Worm (Caenorhabditis elegans) whole organism, L1 larva: ENCODE results near the gene C27B7.7.

Source experiments
- C04F5.9 ChIP-seq: sonication (generic microtip); optimal IDR thresholded peaks from 2 replicates; lab custom pipeline; 2016; ENCODE audit warnings: missing genetic modification characterization, missing compliant biosample characterization
- C34B4.2 ChIP-seq: sonication (generic microtip); optimal IDR thresholded peaks from 2 replicates; lab custom pipeline; 2017; ENCODE audit warnings: mild to moderate bottlenecking, missing genetic modification characterization, missing compliant biosample characterization
- F16B12.6 ChIP-seq: fragments of 150-350 bp; optimal IDR thresholded peaks from 2 replicates; lab custom pipeline; 2014; ENCODE audit warnings: missing biosample characterization, missing genetic modification characterization
- Y116A8C.19 ChIP-seq: sonication (generic microtip); optimal IDR thresholded peaks from 2 replicates; lab custom pipeline; 2016; ENCODE audit warnings: missing compliant biosample characterization, missing genetic modification characterization, borderline replicate concordance
- aly-2 ChIP-seq: fragments of 150-350 bp; optimal IDR thresholded peaks from 2 replicates; lab custom pipeline; 2014; ENCODE audit warnings: missing biosample characterization, missing genetic modification characterization
- ama-1 ChIP-seq: fragments of 150-350 bp; optimal IDR thresholded peaks from 2 replicates; lab custom pipeline; 2014
- blmp-1 ChIP-seq: fragments of 150-350 bp; optimal IDR thresholded peaks from 2 replicates; lab custom pipeline; 2014; ENCODE audit warnings: missing biosample characterization, missing genetic modification characterization
- ceh-63 ChIP-seq: fragments of 200-800 bp; sonication (Bioruptor generic); optimal IDR thresholded peaks from 2 replicates; lab custom pipeline; 2018; ENCODE audit warnings: mild to moderate bottlenecking, missing genetic modification characterization, missing compliant biosample characterization
- ceh-82 ChIP-seq, 3 experiments: fragments of 150-350 bp in 1 of 3; sonication (generic microtip) in 2 of 3; optimal IDR thresholded peaks; 2 replicates each; lab custom pipeline; 2014 to 2017; ENCODE audit warnings: missing biosample characterization in 3 of 3, missing genetic modification characterization in 3 of 3
- ceh-88 ChIP-seq: fragments of 200-800 bp; sonication (Bioruptor generic); IDR thresholded peaks from 2 replicates; pipeline ENCODE4 v1.3.6; 2022; ENCODE audit warnings: missing genetic modification characterization, missing compliant biosample characterization
- ceh-90 ChIP-seq: sonication (generic microtip); optimal IDR thresholded peaks from 2 replicates; lab custom pipeline; 2016; ENCODE audit warnings: missing genetic modification characterization, missing compliant biosample characterization
- dpl-1 ChIP-seq, 3 experiments: fragments of 150-350 bp in 2 of 3; sonication (generic microtip) in 1 of 3; optimal IDR thresholded peaks; 2 replicates each; lab custom pipeline; 2014 to 2017; ENCODE audit warnings: missing biosample characterization in 3 of 3, missing genetic modification characterization in 3 of 3, missing genetic modification reagents in 3 of 3
- efl-3 ChIP-seq: fragments of 200-800 bp; sonication (Bioruptor generic); optimal IDR thresholded peaks from 2 replicates; lab custom pipeline; 2018; ENCODE audit warnings: mild to moderate bottlenecking, missing genetic modification characterization, missing compliant biosample characterization
- egl-13 ChIP-seq: sonication (generic microtip); optimal IDR thresholded peaks from 2 replicates; lab custom pipeline; 2016; ENCODE audit warnings: missing genotype, missing genetic modification reagents, missing genetic modification characterization, missing compliant biosample characterization
- egl-27 ChIP-seq, 2 experiments: fragments of 150-350 bp in 1 of 2; sonication (generic microtip); optimal IDR thresholded peaks; 3 replicates each; lab custom pipeline; 2017 to 2018; ENCODE audit warnings: missing biosample characterization in 2 of 2, missing genetic modification characterization in 2 of 2, missing genetic modification reagents in 2 of 2
- elt-3 ChIP-seq, 6 experiments: fragments of 150-350 bp in 1 of 6; sonication (generic microtip); optimal IDR thresholded peaks; 2 replicates each; lab custom pipeline; 2017 to 2018; ENCODE audit warnings: missing biosample characterization in 6 of 6, missing genetic modification characterization in 6 of 6, inconsistent platforms in 1 of 6
- fkh-10 ChIP-seq: sonication (generic microtip); optimal IDR thresholded peaks from 2 replicates; lab custom pipeline; 2017; ENCODE audit warnings: missing biosample characterization, missing genetic modification reagents, missing genetic modification characterization
- fkh-4 ChIP-seq: sonication (generic microtip); optimal IDR thresholded peaks from 2 replicates; lab custom pipeline; 2016; ENCODE audit warnings: missing compliant biosample characterization, missing genetic modification characterization, borderline replicate concordance
- fkh-8 ChIP-seq: sonication (generic microtip); optimal IDR thresholded peaks from 2 replicates; lab custom pipeline; 2016; ENCODE audit warnings: mild to moderate bottlenecking, missing genetic modification characterization, missing compliant biosample characterization
- fos-1 ChIP-seq: fragments of 150-350 bp; optimal IDR thresholded peaks from 2 replicates; lab custom pipeline; 2014; ENCODE audit warnings: missing biosample characterization, missing genetic modification characterization
- grh-1 ChIP-seq: fragments of 200-800 bp; sonication (Bioruptor generic); IDR thresholded peaks from 2 replicates; pipeline ENCODE4 v1.3.6; 2022; ENCODE audit warnings: missing genetic modification reagents, missing genetic modification characterization, missing compliant biosample characterization
- hlh-17 ChIP-seq: fragments of 200-800 bp; sonication (Bioruptor generic); optimal IDR thresholded peaks from 2 replicates; lab custom pipeline; 2018; ENCODE audit warnings: missing genetic modification characterization, mild to moderate bottlenecking, missing compliant biosample characterization, moderate library complexity, borderline replicate concordance
- hlh-4 ChIP-seq: sonication (generic microtip); optimal IDR thresholded peaks from 2 replicates; lab custom pipeline; 2016; ENCODE audit warnings: mild to moderate bottlenecking, missing genetic modification characterization, missing compliant biosample characterization
- jun-1 ChIP-seq: fragments of 150-350 bp; optimal IDR thresholded peaks from 2 replicates; lab custom pipeline; 2014; ENCODE audit warnings: missing biosample characterization, missing genetic modification reagents, missing genetic modification characterization
- lin-35 ChIP-seq, 2 experiments: fragments of 150-350 bp; optimal IDR thresholded peaks; 2 replicates each; lab custom pipeline; 2014; ENCODE audit warnings: missing biosample characterization in 2 of 2, missing genetic modification characterization in 2 of 2, missing genetic modification reagents in 2 of 2
- lin-39 ChIP-seq: fragments of 150-350 bp; optimal IDR thresholded peaks from 2 replicates; lab custom pipeline; 2014; ENCODE audit warnings: missing biosample characterization, missing genetic modification reagents, missing genetic modification characterization
- lir-3 ChIP-seq: sonication (generic microtip); optimal IDR thresholded peaks from 2 replicates; lab custom pipeline; 2016; ENCODE audit warnings: mild to moderate bottlenecking, missing genetic modification characterization, moderate library complexity, missing compliant biosample characterization; ENCODE audit not compliant: poor library complexity
- mab-9 ChIP-seq: fragments of 200-800 bp; sonication (Bioruptor generic); IDR thresholded peaks from 2 replicates; pipeline ENCODE4 v1.3.6; 2022; ENCODE audit warnings: missing genetic modification reagents, missing genetic modification characterization, missing compliant biosample characterization
- mef-2 ChIP-seq: fragments of 150-350 bp; optimal IDR thresholded peaks from 2 replicates; lab custom pipeline; 2014; ENCODE audit warnings: missing biosample characterization, missing genetic modification characterization
- mep-1 ChIP-seq: fragments of 150-350 bp; optimal IDR thresholded peaks from 2 replicates; lab custom pipeline; 2014; ENCODE audit warnings: missing biosample characterization, missing genetic modification characterization
- nhr-11 ChIP-seq: fragments of 150-350 bp; optimal IDR thresholded peaks from 2 replicates; lab custom pipeline; 2014; ENCODE audit warnings: missing biosample characterization, missing genetic modification characterization
- nhr-12 ChIP-seq: sonication (generic microtip); optimal IDR thresholded peaks from 2 replicates; lab custom pipeline; 2017; ENCODE audit warnings: missing biosample characterization, missing genetic modification characterization
- nhr-20 ChIP-seq: sonication (generic microtip); optimal IDR thresholded peaks from 2 replicates; lab custom pipeline; 2016; ENCODE audit warnings: mild to moderate bottlenecking, missing genetic modification characterization, missing compliant biosample characterization
- nhr-237 ChIP-seq: fragments of 150-350 bp; optimal IDR thresholded peaks from 2 replicates; lab custom pipeline; 2014; ENCODE audit warnings: missing biosample characterization, missing genetic modification characterization
- nhr-28 ChIP-seq: fragments of 150-350 bp; optimal IDR thresholded peaks from 2 replicates; lab custom pipeline; 2014; ENCODE audit warnings: missing biosample characterization, missing genetic modification characterization
- nhr-47 ChIP-seq: sonication (generic microtip); optimal IDR thresholded peaks from 2 replicates; lab custom pipeline; 2016; ENCODE audit warnings: mild to moderate bottlenecking, missing genetic modification characterization, moderate library complexity, missing compliant biosample characterization
- nhr-71 ChIP-seq: sonication (generic microtip); optimal IDR thresholded peaks from 2 replicates; lab custom pipeline; 2016; ENCODE audit warnings: mild to moderate bottlenecking, missing genetic modification characterization, moderate library complexity, missing compliant biosample characterization
- nhr-76 ChIP-seq: sonication (generic microtip); optimal IDR thresholded peaks from 2 replicates; lab custom pipeline; 2017; ENCODE audit warnings: missing biosample characterization, missing genetic modification characterization
- nhr-85 ChIP-seq: sonication (generic microtip); peaks from one replicate; lab custom pipeline; 2016; ENCODE audit warnings: missing genetic modification characterization, inconsistent platforms, missing compliant biosample characterization
- pax-3 ChIP-seq: fragments of 200-800 bp; sonication (Bioruptor generic); optimal IDR thresholded peaks from 2 replicates; lab custom pipeline; 2018; ENCODE audit warnings: mild to moderate bottlenecking, missing genetic modification characterization, moderate library complexity, missing compliant biosample characterization
- rnt-1 ChIP-seq: sonication (generic microtip); optimal IDR thresholded peaks from 2 replicates; lab custom pipeline; 2016; ENCODE audit warnings: mild to moderate bottlenecking, missing genetic modification characterization, moderate library complexity, missing compliant biosample characterization
- snpc-4 ChIP-seq: fragments of 150-350 bp; optimal IDR thresholded peaks from 2 replicates; lab custom pipeline; 2014; ENCODE audit warnings: missing biosample characterization, missing genetic modification characterization
- snu-23 ChIP-seq: sonication (generic microtip); optimal IDR thresholded peaks from 2 replicates; lab custom pipeline; 2016; ENCODE audit warnings: missing genetic modification characterization, missing compliant biosample characterization
- sptf-1 ChIP-seq: fragments of 150-350 bp; optimal IDR thresholded peaks from 2 replicates; lab custom pipeline; 2014; ENCODE audit warnings: missing biosample characterization, missing genetic modification characterization
- sup-37 ChIP-seq: fragments of 200-800 bp; sonication (Bioruptor generic); optimal IDR thresholded peaks from 2 replicates; lab custom pipeline; 2018; ENCODE audit warnings: mild to moderate bottlenecking, missing genetic modification characterization, missing compliant biosample characterization
- swsn-7 ChIP-seq: sonication (generic microtip); optimal IDR thresholded peaks from 2 replicates; lab custom pipeline; 2016; ENCODE audit warnings: missing genetic modification characterization, missing compliant biosample characterization
- unc-130 ChIP-seq: fragments of 150-350 bp; optimal IDR thresholded peaks from 2 replicates; lab custom pipeline; 2017; ENCODE audit warnings: missing biosample characterization, missing genetic modification characterization, inconsistent platforms
- unc-62 ChIP-seq: fragments of 150-350 bp; optimal IDR thresholded peaks from 2 replicates; lab custom pipeline; 2014; ENCODE audit warnings: missing biosample characterization, missing genetic modification reagents, missing genetic modification characterization
- unc-86 ChIP-seq: sonication (generic microtip); optimal IDR thresholded peaks from 2 replicates; lab custom pipeline; 2016; ENCODE audit warnings: missing genetic modification characterization, missing compliant biosample characterization
- unc-98 ChIP-seq: fragments of 200-800 bp; sonication (Bioruptor generic); IDR thresholded peaks from 2 replicates; pipeline ENCODE4 v1.3.6; 2022; ENCODE audit warnings: missing genetic modification characterization, missing compliant biosample characterization
- xbp-1 ChIP-seq: sonication (generic microtip); optimal IDR thresholded peaks from 2 replicates; lab custom pipeline; 2016; ENCODE audit warnings: missing genetic modification characterization, missing compliant biosample characterization
- zag-1 ChIP-seq: fragments of 150-350 bp; optimal IDR thresholded peaks from 2 replicates; lab custom pipeline; 2014; ENCODE audit warnings: missing biosample characterization, missing genetic modification characterization
- zip-4 ChIP-seq: fragments of 200-800 bp; sonication (Bioruptor generic); optimal IDR thresholded peaks from 2 replicates; lab custom pipeline; 2018; ENCODE audit warnings: mild to moderate bottlenecking, missing genetic modification characterization, moderate library complexity, missing compliant biosample characterization
- ztf-11 ChIP-seq, 2 experiments: sonication (generic microtip); optimal IDR thresholded peaks; 2 replicates each; lab custom pipeline; 2016 to 2017; ENCODE audit warnings: missing genetic modification characterization in 2 of 2, missing biosample characterization in 1 of 2, missing compliant biosample characterization in 1 of 2

Gene C27B7.7

ce11 chrIV:8921166-8921565, 14.3 kb downstream of the C27B7.7 start:
- TF ChIP-seq fkh-4 (tag; lab: Kevin White, UChicago) (peak; percentile 20), fkh-8 (tag; lab: Kevin White, UChicago) (peak; percentile 42), elt-3 (tag; optimal IDR thresholded peaks at IDR 0.05; lab: Kevin White, UChicago) (no peak), egl-27 (tag; optimal IDR thresholded peaks at IDR 0.05; lab: Kevin White, UChicago) (no peak), F16B12.6 (no peak), lin-39 (tag; lab: Kevin White, UChicago) (no peak), Y116A8C.19 (no peak), xbp-1 (tag; lab: Kevin White, UChicago) (no peak), C34B4.2 (no peak), snpc-4 (tag; lab: Kevin White, UChicago) (no peak), unc-98 (GFP tag; lab: Robert Waterston, UW) (no peak), zag-1 (tag; lab: Kevin White, UChicago) (no peak), ztf-11 (tag; optimal IDR thresholded peaks at IDR 0.05; lab: Kevin White, UChicago) (no peak), nhr-20 (tag; lab: Kevin White, UChicago) (no peak), hlh-17 (no peak), snu-23 (GFP tag; lab: Kevin White, UChicago) (no peak), mab-9 (GFP tag; lab: Robert Waterston, UW) (no peak), lir-3 (tag; lab: Kevin White, UChicago) (no peak), jun-1 (tag; lab: Kevin White, UChicago) (no peak), unc-62 (GFP tag; lab: Kevin White, UChicago) (no peak), grh-1 (no peak), nhr-85 (tag; lab: Kevin White, UChicago) (peak; percentile 61), nhr-47 (tag; lab: Kevin White, UChicago) (no peak), ceh-88 (GFP tag; lab: Robert Waterston, UW) (no peak), nhr-28 (tag; lab: Kevin White, UChicago) (no peak), mef-2 (tag; lab: Kevin White, UChicago) (no peak), nhr-76 (no peak), fkh-10 (GFP tag; lab: Kevin White, UChicago) (no peak), zip-4 (GFP tag; lab: Kevin White, UChicago) (no peak), pax-3 (peak; percentile 52), unc-130 (tag; lab: Kevin White, UChicago) (no peak), unc-86 (tag; lab: Kevin White, UChicago) (no peak), nhr-237 (tag; lab: Kevin White, UChicago) (no peak), aly-2 (tag; lab: Kevin White, UChicago) (no peak), ceh-90 (no peak), nhr-12 (tag; lab: Kevin White, UChicago) (no peak), rnt-1 (tag; lab: Kevin White, UChicago) (no peak), ceh-63 (no peak), sup-37 (GFP tag; lab: Kevin White, UChicago) (no peak), mep-1 (tag; lab: Kevin White, UChicago) (no peak), swsn-7 (no peak), ama-1 (no peak), lin-35 (GFP tag; optimal IDR thresholded peaks at IDR 0.05; lab: Kevin White, UChicago) (no peak), blmp-1 (no peak), fos-1 (peak; percentile 9), egl-13 (tag; lab: Kevin White, UChicago) (peak; percentile 7), hlh-4 (tag; lab: Kevin White, UChicago) (no peak), dpl-1 (GFP tag; optimal IDR thresholded peaks at IDR 0.05; lab: Kevin White, UChicago) (no peak), C04F5.9 (tag; lab: Kevin White, UChicago) (no peak), sptf-1 (tag; lab: Kevin White, UChicago) (no peak), nhr-71 (peak; percentile 17), nhr-11 (tag; lab: Kevin White, UChicago) (no peak), efl-3 (no peak), ceh-82 (tag; optimal IDR thresholded peaks at IDR 0.05; lab: Kevin White, UChicago) (no peak)
